Fruit fly (Drosophila melanogaster): Measurements from ENCODE around the gene kto.

The kto gene

dm6 chr3L:19791688-19792073 lies 44.7 kb upstream of the kto start (continued):
- TF ChIP-seq gcm2 (GFP tag; optimal IDR thresholded peaks at IDR 0.05) (no peak), HLH54F (GFP tag; optimal IDR thresholded peaks at IDR 0.05) (no peak), chinmo (GFP tag; IDR thresholded peaks at IDR 0.05; ENCODE audit: partially characterized antibody) (peak; percentile 97), knrl (GFP tag; IDR thresholded peaks at IDR 0.05; ENCODE audit: partially characterized antibody) (no peak), ewg (GFP tag; optimal IDR thresholded peaks at IDR 0.05) (no peak), CG11398 (GFP tag; optimal IDR thresholded peaks at IDR 0.05) (peak; percentile 3), en (GFP tag; optimal IDR thresholded peaks at IDR 0.05) (no peak), sd (tag; optimal IDR thresholded peaks at IDR 0.05) (peak; percentile 80), CG12769 (tag; optimal IDR thresholded peaks at IDR 0.05) (peak; percentile 82), CG8765 (GFP tag; IDR thresholded peaks at IDR 0.05) (no peak), CG4328 (GFP tag; optimal IDR thresholded peaks at IDR 0.05) (peak; percentile 22), CG17568 (GFP tag; optimal IDR thresholded peaks at IDR 0.05) (peak; percentile 19), CG10959 (GFP tag; IDR thresholded peaks at IDR 0.05) (no peak), CG32767 (GFP tag; IDR thresholded peaks at IDR 0.05) (no peak), Hsf (GFP tag; optimal IDR thresholded peaks at IDR 0.05) (no peak), ind (GFP tag; optimal IDR thresholded peaks at IDR 0.05) (no peak), CG9215 (GFP tag; IDR thresholded peaks at IDR 0.05) (no peak), grau (tag; optimal IDR thresholded peaks at IDR 0.05) (no peak), CG15479 (GFP tag; optimal IDR thresholded peaks at IDR 0.05) (peak; percentile 98), B-H2 (GFP tag; optimal IDR thresholded peaks at IDR 0.05) (peak; percentile 52), CG10979 (tag; optimal IDR thresholded peaks at IDR 0.05) (no peak), fd64A (GFP tag; optimal IDR thresholded peaks at IDR 0.05) (peak; percentile 17), esg (GFP tag; conservative IDR thresholded peaks at IDR 0.05) (no peak)

dm6 chr3L:19792717-19793437 lies 43.5 kb upstream of the kto start:
- TF ChIP-seq Xrp1 (GFP tag; IDR thresholded peaks at IDR 0.05) (no peak), CG13775 (GFP tag; optimal IDR thresholded peaks at IDR 0.05) (no peak), Trl (optimal IDR thresholded peaks at IDR 0.05) (peak in 1 of 2 experiments; percentile 15), Trl (GFP tag; optimal IDR thresholded peaks at IDR 0.05) (no peak), Asciz (GFP tag; optimal IDR thresholded peaks at IDR 0.05) (no peak), CG8924 (tag; optimal IDR thresholded peaks at IDR 0.05) (no peak), Drgx (GFP tag; IDR thresholded peaks at IDR 0.05) (peak; percentile 61), Kr (GFP tag; optimal IDR thresholded peaks at IDR 0.05) (no peak), mam (GFP tag; optimal IDR thresholded peaks at IDR 0.05) (no peak), CG32767 (GFP tag; IDR thresholded peaks at IDR 0.05) (no peak), Atf6 (GFP tag; IDR thresholded peaks at IDR 0.05) (0 out of 2 replicates have a peak, but pooled peaks have one; percentile 31), CG30020 (tag; optimal IDR thresholded peaks at IDR 0.05) (no peak), CG5953 (GFP tag; IDR thresholded peaks at IDR 0.05) (no peak), CG9817 (tag; optimal IDR thresholded peaks at IDR 0.05) (no peak), lov (optimal IDR thresholded peaks at IDR 0.05) (no peak), lov (GFP tag; IDR thresholded peaks at IDR 0.05) (0 out of 3 replicates have a peak, but pooled peaks have one; percentile 17), chinmo (GFP tag; IDR thresholded peaks at IDR 0.05; ENCODE audit: partially characterized antibody) (0 out of 4 replicates have a peak, but pooled peaks have one; percentile 15), nom (GFP tag; optimal IDR thresholded peaks at IDR 0.05) (peak; percentile 67), CG15479 (GFP tag; optimal IDR thresholded peaks at IDR 0.05) (peak; percentile 12), grn (GFP tag; optimal IDR thresholded peaks at IDR 0.05) (no peak), bsh (GFP tag; optimal IDR thresholded peaks at IDR 0.05) (peak in 1 of 2 experiments; percentile 61), CG17612 (GFP tag; IDR thresholded peaks at IDR 0.05) (no peak), Elba2 (GFP tag; optimal IDR thresholded peaks at IDR 0.05) (peak; percentile 26)

All from whole organism, embryonic.